Fruit fly (Drosophila melanogaster) whole organism, embryonic: ENCODE data around the gene dpr18.

Experiments
- Asciz ChIP-seq: fragments of 200-800 bp; sonication (Bioruptor generic); optimal IDR thresholded peaks from 2 replicates; lab custom pipeline; 2017; ENCODE audit warnings: missing biosample characterization, mild to moderate bottlenecking, missing genetic modification characterization, missing genetic modification reagents
- B-H2 ChIP-seq: fragments of 200-800 bp; sonication (Bioruptor generic); optimal IDR thresholded peaks from 2 replicates; lab custom pipeline; 2018; ENCODE audit warnings: missing biosample characterization, mild to moderate bottlenecking, missing genetic modification characterization
- Blimp-1 ChIP-seq: fragments of 200-800 bp; sonication (Bioruptor generic); optimal IDR thresholded peaks from 3 replicates; lab custom pipeline; 2018; ENCODE audit warnings: missing biosample characterization, missing genetic modification characterization, mild to moderate bottlenecking, moderate library complexity, missing genetic modification reagents
- CG10321 ChIP-seq: fragments of 200-800 bp; sonication (Bioruptor generic); IDR thresholded peaks from 2 replicates; pipeline ENCODE4 v1.3.6; 2022; ENCODE audit warnings: missing biosample characterization, missing genetic modification characterization
- CG14667 ChIP-seq: fragments of 200-800 bp; sonication (Bioruptor generic); IDR thresholded peaks from 2 replicates; pipeline ENCODE4 v1.3.6; 2022; ENCODE audit warnings: missing biosample characterization, missing genetic modification characterization
- CG15073 ChIP-seq: fragments of 200-800 bp; sonication (Bioruptor generic); optimal IDR thresholded peaks from 2 replicates; lab custom pipeline; 2016; ENCODE audit warnings: missing biosample characterization, missing genetic modification characterization
- CG1647 ChIP-seq: fragments of 200-800 bp; sonication (Bioruptor generic); optimal IDR thresholded peaks from 3 replicates; lab custom pipeline; 2016; ENCODE audit warnings: missing biosample characterization, missing genetic modification characterization
- CG2199 ChIP-seq: fragments of 200-800 bp; sonication (Bioruptor generic); IDR thresholded peaks from 3 replicates; pipeline ENCODE4 v1.3.6; 2022; ENCODE audit warnings: missing biosample characterization, missing genetic modification characterization
- CG34376 ChIP-seq: fragments of 200-800 bp; sonication (Bioruptor generic); optimal IDR thresholded peaks from 2 replicates; lab custom pipeline; 2018; ENCODE audit warnings: missing biosample characterization, mild to moderate bottlenecking, missing genetic modification characterization
- Jarid2 ChIP-seq: fragments of 200-800 bp; sonication (Bioruptor generic); optimal IDR thresholded peaks from 3 replicates; lab custom pipeline; 2017; ENCODE audit warnings: mild to moderate bottlenecking, missing biosample characterization, missing genetic modification reagents, missing genetic modification characterization
- Oli ChIP-seq: fragments of 200-800 bp; sonication (Bioruptor generic); optimal IDR thresholded peaks from 2 replicates; lab custom pipeline; 2018; ENCODE audit warnings: missing biosample characterization, mild to moderate bottlenecking, missing genetic modification characterization, moderate library complexity
- eyg ChIP-seq: fragments of 200-800 bp; sonication (Bioruptor generic); optimal IDR thresholded peaks from 3 replicates; lab custom pipeline; 2016; ENCODE audit warnings: missing biosample characterization, missing genetic modification characterization
- nau ChIP-seq: fragments of 200-800 bp; sonication (Bioruptor generic); optimal IDR thresholded peaks from 3 replicates; lab custom pipeline; 2017; ENCODE audit warnings: missing biosample characterization, mild to moderate bottlenecking, missing genetic modification characterization, missing genetic modification reagents
- ssp ChIP-seq: fragments of 200-800 bp; sonication (Bioruptor generic); IDR thresholded peaks from 2 replicates; pipeline ENCODE4 v1.3.6; 2022; ENCODE audit warnings: missing biosample characterization, missing genetic modification characterization

DNA sequence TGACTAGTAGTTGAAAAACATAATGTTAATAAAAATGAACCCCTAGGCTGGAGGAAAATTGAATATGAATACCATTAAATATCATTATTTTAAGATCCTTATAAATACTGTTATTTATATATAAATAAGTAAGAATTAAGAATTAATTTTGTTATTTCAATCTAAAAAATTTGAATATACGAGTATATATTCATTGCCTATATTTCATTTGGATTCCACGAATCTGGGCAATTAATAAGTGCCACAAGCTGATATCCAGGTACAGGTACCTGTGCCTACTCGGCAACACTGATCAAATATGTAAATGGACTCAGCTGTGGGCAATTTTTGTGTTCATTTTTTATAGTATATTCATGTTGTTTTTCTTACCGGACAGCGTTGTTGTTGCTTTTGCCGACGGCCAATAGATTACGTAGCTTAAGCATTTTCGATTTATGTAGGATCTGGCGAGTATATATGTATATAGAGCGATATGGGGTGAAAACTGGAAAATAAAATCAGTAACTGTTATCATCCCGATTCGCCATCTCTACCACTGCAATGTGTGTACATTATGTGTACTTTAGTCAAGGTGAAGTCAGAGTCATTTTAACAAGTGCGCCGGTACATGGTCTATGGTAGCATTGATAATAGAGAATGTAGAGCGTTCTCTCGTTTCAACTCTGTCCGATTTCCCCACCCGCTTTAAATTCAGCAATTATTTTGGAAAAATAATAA, 9.3 kb downstream of the dpr18 start:
- TF ChIP-seq CG10321 (GFP tag; lab: Robert Waterston, UW): no peak
- TF ChIP-seq CG2199 (GFP tag; lab: Robert Waterston, UW): no peak
- no peak for TF ChIP-seq Oli
- no peak for TF ChIP-seq ssp (GFP tag; lab: Robert Waterston, UW)
- TF ChIP-seq CG15073 (GFP tag; lab: Kevin White, UChicago): no peak
- TF ChIP-seq nau (GFP tag; lab: Kevin White, UChicago): no peak
- TF ChIP-seq Asciz: no peak
- TF ChIP-seq Jarid2 (GFP tag; lab: Kevin White, UChicago): no peak
- no peak for TF ChIP-seq B-H2 (GFP tag; lab: Kevin White, UChicago)
- TF ChIP-seq eyg: no peak
- TF ChIP-seq CG1647 (GFP tag; lab: Kevin White, UChicago): no peak
- TF ChIP-seq CG34376 (GFP tag; lab: Kevin White, UChicago): no peak
- TF ChIP-seq CG14667: no peak
- no peak for TF ChIP-seq Blimp-1 (GFP tag; lab: Kevin White, UChicago)
